Fruit fly (Drosophila melanogaster): ENCODE measurements around the gene CG11816.

DNA sequence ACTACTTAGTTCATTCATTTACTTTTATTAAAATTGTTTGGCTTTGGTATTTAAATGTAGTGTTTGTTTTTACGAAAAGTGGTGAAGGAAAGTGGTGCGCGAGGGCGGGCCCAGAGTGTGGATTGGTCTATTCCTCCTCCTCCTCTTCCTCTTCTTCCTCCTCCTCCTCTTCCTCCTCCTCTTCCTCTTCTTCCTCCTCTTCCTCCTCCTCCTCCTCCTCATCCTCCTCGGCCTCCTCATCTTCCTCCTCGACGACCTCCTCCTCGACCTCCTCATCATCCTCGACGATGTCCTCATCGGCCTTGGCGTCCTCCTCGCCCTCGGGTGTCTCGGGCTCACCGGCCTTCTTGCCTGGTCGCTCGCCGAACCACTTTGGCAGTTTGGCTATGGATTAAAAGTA, 38.1 kb upstream of the CG11816 start:
- no peak for TF ChIP-seq psq (optimal IDR thresholded peaks at IDR 0.05)
- no peak for TF ChIP-seq pan (optimal IDR thresholded peaks at IDR 0.05)
- no peak for TF ChIP-seq usp (GFP tag; optimal IDR thresholded peaks at IDR 0.05)
- no peak for TF ChIP-seq EcR (GFP tag; optimal IDR thresholded peaks at IDR 0.05)
- no peak for TF ChIP-seq Dll (optimal IDR thresholded peaks at IDR 0.05)
